Worm (Caenorhabditis elegans): Measurements from ENCODE around the gene fbxa-115.

DNA sequence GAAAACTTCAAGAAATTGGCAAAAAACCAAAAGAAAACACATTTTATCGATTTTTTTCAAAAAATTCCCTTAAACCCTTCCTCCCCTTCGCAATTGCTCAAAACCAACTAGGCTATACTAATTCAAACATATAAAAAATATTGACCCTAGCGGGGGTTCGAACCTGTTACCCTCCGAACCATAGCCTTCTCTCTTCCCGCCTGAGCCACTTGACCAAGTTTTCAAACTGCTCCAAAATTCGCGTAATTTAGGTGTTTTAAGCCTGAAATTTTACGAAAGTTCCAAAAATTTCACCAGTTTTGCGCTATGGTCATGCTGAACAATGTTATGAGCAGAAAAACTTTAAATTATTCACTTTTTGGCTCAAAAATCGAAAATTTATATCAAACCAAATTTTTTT is 42.5 kb upstream of the fbxa-115 start:
- no peak for TF ChIP-seq mab-5 (tag; optimal IDR thresholded peaks at IDR 0.05)
- no peak for TF ChIP-seq lsy-2 (tag; optimal IDR thresholded peaks at IDR 0.05)
- TF ChIP-seq ceh-83 (GFP tag; optimal IDR thresholded peaks at IDR 0.05) = no peak
- no peak for TF ChIP-seq sptf-1 (tag; optimal IDR thresholded peaks at IDR 0.05)
- TF ChIP-seq nhr-237 (tag; optimal IDR thresholded peaks at IDR 0.05) = no peak
- TF ChIP-seq unc-62 (GFP tag; optimal IDR thresholded peaks at IDR 0.05) = no peak
- TF ChIP-seq ztf-11 (tag; optimal IDR thresholded peaks at IDR 0.05) = no peak
- no peak for TF ChIP-seq drap-1 (GFP tag; optimal IDR thresholded peaks at IDR 0.05)

Data from whole organism, mixed stage, embryonic.